Worm (Caenorhabditis elegans) whole organism, mixed stage, embryonic: ENCODE measurements around the gene R04B3.2.

Source experiments
- lin-13 ChIP-seq: fragments of 150-350 bp; optimal IDR thresholded peaks from 2 replicates; lab custom pipeline; 2014; ENCODE audit warnings: missing biosample characterization, missing genetic modification characterization
- lsy-2 ChIP-seq: fragments of 150-350 bp; optimal IDR thresholded peaks from 2 replicates; lab custom pipeline; 2014; ENCODE audit warnings: missing biosample characterization, missing genetic modification characterization
- nhr-28 ChIP-seq: fragments of 150-350 bp; optimal IDR thresholded peaks from 2 replicates; lab custom pipeline; 2014; ENCODE audit warnings: missing biosample characterization, missing genetic modification characterization
- unc-62 ChIP-seq: fragments of 150-350 bp; optimal IDR thresholded peaks from 2 replicates; lab custom pipeline; 2014; ENCODE audit warnings: missing biosample characterization, missing genetic modification reagents, missing genetic modification characterization
- ztf-11 ChIP-seq: fragments of 150-350 bp; optimal IDR thresholded peaks from 2 replicates; lab custom pipeline; 2014; ENCODE audit warnings: missing biosample characterization, missing genetic modification characterization

ce11 chrX:2478823-2479222 lies 5.3 kb upstream of the R04B3.2 start, which contains the start of gene K02E10.5:
- no peak for TF ChIP-seq unc-62 (GFP tag; lab: Kevin White, UChicago)
- TF ChIP-seq nhr-28, result no peak
- TF ChIP-seq lsy-2 (tag; lab: Kevin White, UChicago), result no peak
- TF ChIP-seq lin-13 (tag; lab: Kevin White, UChicago), result no peak
- TF ChIP-seq ztf-11 (tag; lab: Kevin White, UChicago), result no peak
